Worm (Caenorhabditis elegans) whole organism, young adult: Measurements from ENCODE around the gene F13H10.3.

ENCODE experiments used
- F23B12.7 ChIP-seq: sonication (generic microtip); optimal IDR thresholded peaks from 2 replicates; lab custom pipeline; 2017; ENCODE audit warnings: missing genetic modification characterization, mild to moderate bottlenecking, missing compliant biosample characterization, antibody characterized with exemption, moderate library complexity; ENCODE audit not compliant: insufficient read depth
- F55B11.4 ChIP-seq: sonication (generic microtip); optimal IDR thresholded peaks from 2 replicates; lab custom pipeline; 2016; ENCODE audit warnings: missing compliant biosample characterization, missing genetic modification characterization, borderline replicate concordance; ENCODE audit not compliant: insufficient read depth
- aptf-2 ChIP-seq: fragments of 200-800 bp; sonication (Bioruptor generic); conservative IDR thresholded peaks from 2 replicates; pipeline ENCODE4 v1.3.6; 2022; ENCODE audit warnings: missing genetic modification reagents, missing genetic modification characterization, missing compliant biosample characterization
- ceh-79 ChIP-seq: sonication (generic microtip); optimal IDR thresholded peaks from 2 replicates; lab custom pipeline; 2017; ENCODE audit warnings: mild to moderate bottlenecking, missing genetic modification characterization, missing compliant biosample characterization
- egrh-3 ChIP-seq: fragments of 200-800 bp; sonication (Bioruptor generic); IDR thresholded peaks from 2 replicates; pipeline ENCODE4 v1.3.6; 2022; ENCODE audit warnings: missing genetic modification reagents, missing genetic modification characterization, missing compliant biosample characterization
- lin-35 ChIP-seq, 3 experiments: fragments of 150-350 bp in 2 of 3; sonication (generic microtip) in 1 of 3; optimal IDR thresholded peaks; 2 replicates each; lab custom pipeline; 2014 to 2018; ENCODE audit warnings: missing biosample characterization in 3 of 3, missing genetic modification characterization in 3 of 3, missing genetic modification reagents in 3 of 3
- mcd-1 ChIP-seq: fragments of 200-800 bp; sonication (Bioruptor generic); IDR thresholded peaks from 2 replicates; pipeline ENCODE4 v1.3.6; 2022; ENCODE audit warnings: missing genetic modification reagents, missing genetic modification characterization, missing compliant biosample characterization
- nhr-90 ChIP-seq: sonication (generic microtip); optimal IDR thresholded peaks from 2 replicates; lab custom pipeline; 2016; ENCODE audit warnings: missing genotype, mild to moderate bottlenecking, missing genetic modification characterization, missing compliant biosample characterization
- unc-130 ChIP-seq: sonication (generic microtip); optimal IDR thresholded peaks from 2 replicates; lab custom pipeline; 2016; ENCODE audit warnings: missing genetic modification reagents, missing genetic modification characterization, missing compliant biosample characterization
- unc-62 ChIP-seq: fragments of 150-350 bp; optimal IDR thresholded peaks from 2 replicates; lab custom pipeline; 2014; ENCODE audit warnings: missing biosample characterization, missing genetic modification reagents, missing genetic modification characterization

DNA sequence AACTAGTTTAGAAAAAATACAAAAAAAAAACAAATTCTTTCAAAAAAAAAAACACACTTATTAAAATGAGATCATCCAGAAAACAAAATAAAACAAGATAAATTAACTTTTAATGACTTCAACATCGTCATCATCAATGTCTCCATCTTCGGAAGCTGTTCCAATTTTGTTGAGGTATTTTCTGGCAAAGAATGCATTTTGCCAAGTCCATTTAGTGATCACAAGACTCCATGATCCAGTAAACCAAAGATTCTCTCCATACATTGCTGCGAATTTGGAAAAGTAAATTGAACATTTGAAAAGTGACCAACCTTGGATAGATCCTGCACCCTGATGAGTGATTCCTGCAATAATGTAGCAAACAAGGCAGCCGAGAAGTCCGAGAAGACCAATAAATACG is 14.4 kb upstream of the F13H10.3 start:
- no peak for TF ChIP-seq lin-35 (GFP tag; optimal IDR thresholded peaks at IDR 0.05; lab: Kevin White, UChicago)
- no peak for TF ChIP-seq egrh-3 (GFP tag; lab: Robert Waterston, UW)
- no peak for TF ChIP-seq ceh-79 (tag; lab: Kevin White, UChicago)
- no peak for TF ChIP-seq unc-130 (GFP tag; lab: Kevin White, UChicago)
- TF ChIP-seq unc-62 (GFP tag; lab: Kevin White, UChicago), result no peak
- TF ChIP-seq F23B12.7 (tag; lab: Kevin White, UChicago), result no peak
- no peak for TF ChIP-seq F55B11.4 (tag; lab: Kevin White, UChicago)
- no peak for TF ChIP-seq mcd-1 (GFP tag; lab: Robert Waterston, UW)
- TF ChIP-seq nhr-90 (tag; lab: Kevin White, UChicago), result no peak
- no peak for TF ChIP-seq aptf-2
